Fruit fly (Drosophila melanogaster) whole organism, embryonic: Measurements from ENCODE around the gene Cdk1.
A peak's percentile ranks its signal among the peaks of the same experiment; 100 is the strongest.

Source experiments
- CG10321 ChIP-seq: fragments of 200-800 bp; sonication (Bioruptor generic); IDR thresholded peaks from 2 replicates; pipeline ENCODE4 v1.3.6; 2022; ENCODE audit warnings: missing biosample characterization, missing genetic modification characterization
- CG14050 ChIP-seq: fragments of 200-800 bp; sonication (Bioruptor generic); IDR thresholded peaks from 3 replicates; pipeline ENCODE4 v1.3.6; 2022; ENCODE audit warnings: missing biosample characterization, missing genetic modification characterization
- CHES-1-like ChIP-seq: fragments of 200-800 bp; sonication (Bioruptor generic); optimal IDR thresholded peaks from 2 replicates; lab custom pipeline; 2016; ENCODE audit warnings: missing biosample characterization, missing genetic modification characterization
- Sin3A ChIP-seq: fragments of >200 bp; optimal IDR thresholded peaks from 2 replicates; lab custom pipeline; 2018

dm6 chr2L:10375464-10376236 is 10.4 kb downstream of the Cdk1 start, which contains the start of the genes CG33303 and dpr19:
- TF ChIP-seq CG14050 (GFP tag; lab: Robert Waterston, UW) (no peak; the same call in 2 of the 3 replicates), CG10321 (GFP tag; lab: Robert Waterston, UW) (peak; percentile 49; the same call in 1 of the 2 replicates), CHES-1-like (no peak), Sin3A (lab: Kevin White, UChicago) (no peak)
